Fruit fly (Drosophila melanogaster) whole organism, embryonic: ENCODE measurements around the gene CG32271.

Experiments used
- Atf6 ChIP-seq: fragments of 200-800 bp; sonication (Bioruptor generic); IDR thresholded peaks from 2 replicates; pipeline ENCODE4 v1.3.6; 2022; ENCODE audit warnings: missing biosample characterization, missing genetic modification characterization
- CG10321 ChIP-seq: fragments of 200-800 bp; sonication (Bioruptor generic); IDR thresholded peaks from 2 replicates; pipeline ENCODE4 v1.3.6; 2022; ENCODE audit warnings: missing biosample characterization, missing genetic modification characterization
- CG10565 ChIP-seq: fragments of 200-800 bp; sonication (Bioruptor generic); optimal IDR thresholded peaks from 3 replicates; lab custom pipeline; 2016; ENCODE audit warnings: missing biosample characterization, mild to moderate bottlenecking, missing genetic modification characterization
- CG13424 ChIP-seq: fragments of 200-800 bp; sonication (Bioruptor generic); optimal IDR thresholded peaks from 2 replicates; lab custom pipeline; 2019; ENCODE audit warnings: missing biosample characterization, mild to moderate bottlenecking, missing genetic modification characterization, moderate library complexity
- CG14441 ChIP-seq: fragments of 200-800 bp; sonication (Bioruptor generic); IDR thresholded peaks from 2 replicates; pipeline ENCODE4 v1.3.6; 2022; ENCODE audit warnings: missing biosample characterization, missing genetic modification characterization
- CG14667 ChIP-seq: fragments of 200-800 bp; sonication (Bioruptor generic); IDR thresholded peaks from 2 replicates; pipeline ENCODE4 v1.3.6; 2022; ENCODE audit warnings: missing biosample characterization, missing genetic modification characterization
- CG15696 ChIP-seq: fragments of 200-800 bp; sonication (Bioruptor generic); optimal IDR thresholded peaks from 2 replicates; lab custom pipeline; 2019; ENCODE audit warnings: missing biosample characterization, mild to moderate bottlenecking, missing genetic modification characterization, moderate library complexity
- CG17361 ChIP-seq: fragments of 200-800 bp; sonication (Bioruptor generic); IDR thresholded peaks from 3 replicates; pipeline ENCODE4 v1.3.6; 2022; ENCODE audit warnings: missing biosample characterization, missing genetic modification characterization
- CG17568 ChIP-seq: fragments of 200-800 bp; sonication (Bioruptor generic); optimal IDR thresholded peaks from 2 replicates; lab custom pipeline; 2018; ENCODE audit warnings: missing biosample characterization, mild to moderate bottlenecking, missing genetic modification characterization, moderate library complexity
- CG18619 ChIP-seq: fragments of 200-800 bp; sonication (Bioruptor generic); optimal IDR thresholded peaks from 3 replicates; lab custom pipeline; 2017; ENCODE audit warnings: missing biosample characterization, mild to moderate bottlenecking, missing genetic modification characterization
- CG33557 ChIP-seq: fragments of 200-800 bp; sonication (Bioruptor generic); optimal IDR thresholded peaks from 2 replicates; lab custom pipeline; 2019; ENCODE audit warnings: missing biosample characterization, mild to moderate bottlenecking, missing genetic modification characterization, moderate library complexity
- CG34224 ChIP-seq: fragments of 200-800 bp; sonication (Bioruptor generic); IDR thresholded peaks from 3 replicates; pipeline ENCODE4 v1.3.6; 2022; ENCODE audit warnings: missing biosample characterization, missing genetic modification characterization; ENCODE audit not compliant: partially characterized antibody
- CG3726 ChIP-seq: fragments of 200-800 bp; sonication (Bioruptor generic); IDR thresholded peaks from 3 replicates; pipeline ENCODE4, ENCODE4 v1.3.6; 2022; ENCODE audit warnings: missing biosample characterization, missing genetic modification characterization
- CG43689 ChIP-seq: fragments of 200-800 bp; sonication (Bioruptor generic); IDR thresholded peaks from 2 replicates; pipeline ENCODE4 v1.3.6; 2022; ENCODE audit warnings: missing biosample characterization, missing genetic modification characterization
- CG5245 ChIP-seq: fragments of 200-800 bp; sonication (Bioruptor generic); optimal IDR thresholded peaks from 3 replicates; lab custom pipeline; 2016; ENCODE audit warnings: missing biosample characterization, missing genetic modification characterization
- CG7372 ChIP-seq: fragments of 200-800 bp; sonication (Bioruptor generic); IDR thresholded peaks from 2 replicates; pipeline ENCODE4 v1.3.6; 2022; ENCODE audit warnings: missing biosample characterization, missing genetic modification characterization
- CG8281 ChIP-seq: fragments of 200-800 bp; sonication (Bioruptor generic); optimal IDR thresholded peaks from 2 replicates; lab custom pipeline; 2018; ENCODE audit warnings: missing biosample characterization, mild to moderate bottlenecking, missing genetic modification characterization, moderate library complexity
- Dll ChIP-seq: fragments of 200-800 bp; sonication (Bioruptor generic); IDR thresholded peaks from 4 replicates; pipeline ENCODE4 v1.3.6; 2022; ENCODE audit warnings: missing biosample characterization, missing genetic modification characterization; ENCODE audit not compliant: partially characterized antibody
- E2f2 ChIP-seq: fragments of 200-800 bp; sonication (Bioruptor generic); IDR thresholded peaks from 2 replicates; pipeline ENCODE4 v1.3.6; 2022; ENCODE audit warnings: missing biosample characterization, missing genetic modification characterization
- Ets97D ChIP-seq: fragments of 200-800 bp; sonication (Bioruptor generic); optimal IDR thresholded peaks from 3 replicates; lab custom pipeline; 2016; ENCODE audit warnings: missing biosample characterization, missing genetic modification characterization
- H15 ChIP-seq: fragments of 200-800 bp; sonication (Bioruptor generic); IDR thresholded peaks from 3 replicates; pipeline ENCODE4 v1.3.6; 2022; ENCODE audit warnings: missing biosample characterization, missing genetic modification characterization
- Hr3 ChIP-seq: fragments of 200-800 bp; sonication (Bioruptor generic); optimal IDR thresholded peaks from 3 replicates; lab custom pipeline; 2016; ENCODE audit warnings: missing biosample characterization, missing genetic modification characterization
- Hsf ChIP-seq: fragments of 200-800 bp; sonication (Bioruptor generic); optimal IDR thresholded peaks from 3 replicates; lab custom pipeline; 2016; ENCODE audit warnings: missing biosample characterization, missing genetic modification characterization
- MESR4 ChIP-seq: fragments of 200-800 bp; sonication (Bioruptor generic); optimal IDR thresholded peaks from 2 replicates; lab custom pipeline; 2018; ENCODE audit warnings: missing biosample characterization, mild to moderate bottlenecking, missing genetic modification characterization, moderate library complexity
- Mad ChIP-seq: fragments of 200-800 bp; sonication (Bioruptor generic); optimal IDR thresholded peaks from 2 replicates; lab custom pipeline; 2016; ENCODE audit warnings: missing biosample characterization, missing genetic modification characterization
- NFAT ChIP-seq: fragments of 200-800 bp; sonication (Bioruptor generic); IDR thresholded peaks from 2 replicates; pipeline ENCODE4 v1.3.6; 2022; ENCODE audit warnings: missing biosample characterization, missing genetic modification characterization
- NK7.1 ChIP-seq: fragments of 200-800 bp; sonication (Bioruptor generic); optimal IDR thresholded peaks from 3 replicates; lab custom pipeline; 2016; ENCODE audit warnings: missing biosample characterization, missing genetic modification characterization
- Nf-YB ChIP-seq: fragments of 200-800 bp; sonication (Bioruptor generic); optimal IDR thresholded peaks from 3 replicates; lab custom pipeline; 2019; ENCODE audit warnings: missing biosample characterization, mild to moderate bottlenecking, missing genetic modification characterization, moderate library complexity
- Scr ChIP-seq: fragments of 200-800 bp; sonication (Bioruptor generic); IDR thresholded peaks from 2 replicates; pipeline ENCODE4 v1.3.6; 2022; ENCODE audit warnings: missing biosample characterization, missing genetic modification characterization; ENCODE audit not compliant: partially characterized antibody
- Tbp ChIP-seq: fragments of >200 bp; optimal IDR thresholded peaks from 2 replicates; lab custom pipeline; 2018; ENCODE audit warnings: missing biosample characterization, missing genetic modification characterization
- amos ChIP-seq: fragments of 200-800 bp; sonication (Bioruptor generic); IDR thresholded peaks from 2 replicates; pipeline ENCODE4 v1.3.6; 2022; ENCODE audit warnings: missing biosample characterization, missing genetic modification characterization; ENCODE audit not compliant: partially characterized antibody
- ash1 ChIP-seq: fragments of 200-800 bp; sonication (Bioruptor generic); optimal IDR thresholded peaks from 2 replicates; lab custom pipeline; 2018; ENCODE audit warnings: missing biosample characterization, mild to moderate bottlenecking, missing genetic modification characterization
- caup ChIP-seq: fragments of 200-800 bp; sonication (Bioruptor generic); optimal IDR thresholded peaks from 3 replicates; lab custom pipeline; 2017; ENCODE audit warnings: missing biosample characterization, mild to moderate bottlenecking, missing genetic modification characterization, moderate library complexity; ENCODE audit not compliant: severe bottlenecking
- ems ChIP-seq: fragments of 200-800 bp; sonication (Bioruptor generic); optimal IDR thresholded peaks from 3 replicates; lab custom pipeline; 2016; ENCODE audit warnings: missing biosample characterization, missing genetic modification characterization
- eve ChIP-seq, 2 experiments: fragments of >200 bp; optimal IDR thresholded peaks; 2 replicates each; lab custom pipeline; 2017; ENCODE audit warnings: missing biosample characterization in 2 of 2, missing genetic modification characterization in 2 of 2
- eyg ChIP-seq: fragments of 200-800 bp; sonication (Bioruptor generic); optimal IDR thresholded peaks from 3 replicates; lab custom pipeline; 2016; ENCODE audit warnings: missing biosample characterization, missing genetic modification characterization
- fu2 ChIP-seq: fragments of 200-800 bp; sonication (Bioruptor generic); optimal IDR thresholded peaks from 2 replicates; lab custom pipeline; 2016; ENCODE audit warnings: missing biosample characterization, missing genetic modification characterization
- her ChIP-seq: fragments of 200-800 bp; sonication (Bioruptor generic); optimal IDR thresholded peaks from 2 replicates; lab custom pipeline; 2016; ENCODE audit warnings: missing biosample characterization, missing genetic modification characterization
- ind ChIP-seq: fragments of 200-800 bp; sonication (Bioruptor generic); optimal IDR thresholded peaks from 3 replicates; lab custom pipeline; 2016; ENCODE audit warnings: missing biosample characterization, missing genetic modification characterization
- insv ChIP-seq, 2 experiments: fragments of 200-800 bp; sonication (Bioruptor generic); optimal IDR thresholded peaks; 3 replicates each; lab custom pipeline; 2016 to 2018; ENCODE audit warnings: missing biosample characterization in 2 of 2, missing genetic modification characterization in 2 of 2
- jigr1 ChIP-seq: fragments of 200-800 bp; sonication (Bioruptor generic); IDR thresholded peaks from 3 replicates; pipeline ENCODE4 v1.3.6; 2022; ENCODE audit warnings: missing biosample characterization, missing genetic modification characterization
- nau ChIP-seq: fragments of 200-800 bp; sonication (Bioruptor generic); optimal IDR thresholded peaks from 3 replicates; lab custom pipeline; 2017; ENCODE audit warnings: missing biosample characterization, mild to moderate bottlenecking, missing genetic modification characterization, missing genetic modification reagents
- pho ChIP-seq: fragments of 200-800 bp; sonication (Bioruptor generic); optimal IDR thresholded peaks from 2 replicates; lab custom pipeline; 2016; ENCODE audit warnings: missing biosample characterization, missing genetic modification characterization
- salm ChIP-seq: fragments of 200-800 bp; sonication (Bioruptor generic); optimal IDR thresholded peaks from 2 replicates; lab custom pipeline; 2018; ENCODE audit warnings: missing biosample characterization, mild to moderate bottlenecking, missing genetic modification characterization
- seq ChIP-seq: fragments of 200-800 bp; sonication (Bioruptor generic); IDR thresholded peaks from 2 replicates; pipeline ENCODE4 v1.3.6; 2022; ENCODE audit warnings: missing biosample characterization, missing genetic modification characterization
- ssp ChIP-seq: fragments of 200-800 bp; sonication (Bioruptor generic); IDR thresholded peaks from 2 replicates; pipeline ENCODE4 v1.3.6; 2022; ENCODE audit warnings: missing biosample characterization, missing genetic modification characterization
- tap ChIP-seq: fragments of 200-800 bp; optimal IDR thresholded peaks from 3 replicates; lab custom pipeline; 2019; ENCODE audit warnings: missing biosample characterization, mild to moderate bottlenecking, missing genetic modification characterization, moderate library complexity
- unc-4 ChIP-seq: fragments of 200-800 bp; sonication (Bioruptor generic); IDR thresholded peaks from 2 replicates; pipeline ENCODE4 v1.3.6; 2022; ENCODE audit warnings: missing biosample characterization, missing genetic modification characterization; ENCODE audit not compliant: partially characterized antibody
- yki ChIP-seq: fragments of >200 bp; optimal IDR thresholded peaks from 3 replicates; lab custom pipeline; 2018

Gene CG32271

dm6 chr3L:3222643-3223389 lies 19.9 kb upstream of the CG32271 start, which contains the start of the genes RpL28 and eIF1 (continued):
- peak; percentile 76 for TF ChIP-seq CG13424 (tag; lab: Kevin White, UChicago)
- peak; percentile 79 for TF ChIP-seq ssp (GFP tag; lab: Robert Waterston, UW)
- peak; percentile 60; the same call in 1 of the 3 replicates for TF ChIP-seq jigr1 (GFP tag; lab: Robert Waterston, UW)
- TF ChIP-seq eve (GFP tag; optimal IDR thresholded peaks at IDR 0.05; lab: Kevin White, UChicago) = no peak
- peak; percentile 81 for TF ChIP-seq fu2 (GFP tag; lab: Kevin White, UChicago)
- peak; percentile 88 for TF ChIP-seq Scr (GFP tag; lab: Robert Waterston, UW)
- TF ChIP-seq CG17361 = peak; percentile 96
- TF ChIP-seq CG7372 = peak; percentile 71
- TF ChIP-seq MESR4 (GFP tag; lab: Kevin White, UChicago) = peak; percentile 98
- peak in 1 of 2 experiments; percentile 77 for TF ChIP-seq insv (GFP tag; optimal IDR thresholded peaks at IDR 0.05; lab: Kevin White, UChicago)
- TF ChIP-seq tap = peak; percentile 33
- TF ChIP-seq Hr3 (GFP tag; lab: Kevin White, UChicago) = peak; percentile 82
- peak; percentile 48 for TF ChIP-seq CG14667 (GFP tag; lab: Robert Waterston, UW)
- TF ChIP-seq CG3726 = peak; percentile 83; the same call in 2 of the 3 replicates
- peak; percentile 73 for TF ChIP-seq CG10321
- TF ChIP-seq Ets97D (GFP tag; lab: Kevin White, UChicago) = peak; percentile 99
- TF ChIP-seq ash1 = peak; percentile 96
- TF ChIP-seq CG8281 (tag; lab: Kevin White, UChicago) = peak; percentile 75
- TF ChIP-seq Tbp (GFP tag; lab: Kevin White, UChicago) = peak; percentile 18
- peak; percentile 88 for TF ChIP-seq pho (GFP tag; lab: Kevin White, UChicago)
- TF ChIP-seq NFAT = peak; percentile 95
- TF ChIP-seq unc-4 = peak; percentile 81; the same call in 1 of the 2 replicates
- TF ChIP-seq CG33557 (GFP tag; lab: Kevin White, UChicago) = peak; percentile 90
- TF ChIP-seq CG18619 (GFP tag; lab: Kevin White, UChicago) = peak; percentile 96
- peak; percentile 85 for TF ChIP-seq her
- TF ChIP-seq CG43689 (GFP tag; lab: Robert Waterston, UW) = peak; percentile 83
- TF ChIP-seq Mad = peak; percentile 94
- peak; percentile 78 for TF ChIP-seq amos (GFP tag; lab: Robert Waterston, UW)
- peak; percentile 61; the same call in 1 of the 2 replicates for TF ChIP-seq seq (GFP tag; lab: Robert Waterston, UW)
- TF ChIP-seq NK7.1 (GFP tag; lab: Kevin White, UChicago) = peak; percentile 84
- TF ChIP-seq CG17568 (GFP tag; lab: Kevin White, UChicago) = no peak
- TF ChIP-seq CG5245 (GFP tag; lab: Kevin White, UChicago) = peak; percentile 83
- TF ChIP-seq CG14441 (GFP tag; lab: Robert Waterston, UW) = peak; percentile 87
- TF ChIP-seq Atf6 (GFP tag; lab: Robert Waterston, UW) = peak; percentile 76
- TF ChIP-seq eyg (GFP tag; lab: Kevin White, UChicago) = peak; percentile 87
- TF ChIP-seq caup (GFP tag; lab: Kevin White, UChicago) = peak; percentile 98
- peak; percentile 94 for TF ChIP-seq Hsf (GFP tag; lab: Kevin White, UChicago)
- peak; percentile 80 for TF ChIP-seq ind (GFP tag; lab: Kevin White, UChicago)
- peak; percentile 85 for TF ChIP-seq ems
- peak; percentile 79 for TF ChIP-seq CG10565 (GFP tag; lab: Kevin White, UChicago)
- TF ChIP-seq salm (tag; lab: Kevin White, UChicago) = peak; percentile 36
- TF ChIP-seq E2f2 (GFP tag; lab: Robert Waterston, UW) = peak; percentile 73
- TF ChIP-seq CG15696 = peak; percentile 62
- TF ChIP-seq CG34224 (GFP tag; lab: Robert Waterston, UW) = peak; percentile 69; the same call in 2 of the 3 replicates
- peak; percentile 89 for TF ChIP-seq nau (GFP tag; lab: Kevin White, UChicago)
- peak; percentile 87 for TF ChIP-seq Dll (GFP tag; lab: Robert Waterston, UW)
- TF ChIP-seq yki (lab: Kevin White, UChicago) = no peak
- peak; percentile 79 for TF ChIP-seq H15 (GFP tag; lab: Robert Waterston, UW)
- TF ChIP-seq Nf-YB (GFP tag; lab: Kevin White, UChicago) = peak; percentile 64
